Worm (Caenorhabditis elegans) whole organism, early embryonic: ENCODE measurements around the gene ceh-22.

ENCODE experiments used
- B0310.2 ChIP-seq: sonication (generic microtip); optimal IDR thresholded peaks from 2 replicates; lab custom pipeline; 2016; ENCODE audit warnings: mild to moderate bottlenecking, missing genetic modification characterization, missing compliant biosample characterization
- F13C5.2 ChIP-seq: sonication (generic microtip); optimal IDR thresholded peaks from 2 replicates; lab custom pipeline; 2017; ENCODE audit warnings: mild to moderate bottlenecking, missing genetic modification characterization, inconsistent platforms, missing compliant biosample characterization
- ama-1 ChIP-seq: fragments of 150-350 bp; optimal IDR thresholded peaks from 2 replicates; lab custom pipeline; 2014
- ceh-13 ChIP-seq: fragments of 200-800 bp; sonication (Bioruptor generic); optimal IDR thresholded peaks from 2 replicates; lab custom pipeline; 2018; ENCODE audit warnings: mild to moderate bottlenecking, missing genetic modification characterization, missing compliant biosample characterization
- ceh-36 ChIP-seq: sonication (generic microtip); optimal IDR thresholded peaks from 2 replicates; lab custom pipeline; 2016; ENCODE audit warnings: missing genetic modification characterization, inconsistent platforms, missing compliant biosample characterization
- flt-1 ChIP-seq: fragments of 200-800 bp; sonication (Bioruptor generic); IDR thresholded peaks from 2 replicates; pipeline ENCODE4 v1.3.6; 2022; ENCODE audit warnings: missing genetic modification characterization, missing compliant biosample characterization
- hmbx-1 ChIP-seq: sonication (generic microtip); optimal IDR thresholded peaks from 2 replicates; lab custom pipeline; 2016; ENCODE audit warnings: mild to moderate bottlenecking, missing genetic modification characterization, missing compliant biosample characterization
- hmg-4 ChIP-seq: fragments of 200-800 bp; sonication (Bioruptor generic); optimal IDR thresholded peaks from 2 replicates; lab custom pipeline; 2018; ENCODE audit warnings: mild to moderate bottlenecking, missing genetic modification characterization, missing compliant biosample characterization
- hnd-1 ChIP-seq: sonication (generic microtip); optimal IDR thresholded peaks from 2 replicates; lab custom pipeline; 2016; ENCODE audit warnings: missing genetic modification characterization, missing compliant biosample characterization
- pes-1 ChIP-seq: fragments of 200-800 bp; sonication (Bioruptor generic); IDR thresholded peaks from 2 replicates; pipeline ENCODE4 v1.3.6; 2022; ENCODE audit warnings: missing genetic modification reagents, missing genetic modification characterization, missing compliant biosample characterization
- scrt-1 ChIP-seq: fragments of 200-800 bp; sonication (Bioruptor generic); IDR thresholded peaks from 2 replicates; pipeline ENCODE4 v1.3.6; 2022; ENCODE audit warnings: missing genetic modification characterization, missing compliant biosample characterization
- sea-1 ChIP-seq: fragments of 200-800 bp; sonication (Bioruptor generic); conservative IDR thresholded peaks from 2 replicates; pipeline ENCODE4 v1.3.6; 2022; ENCODE audit warnings: missing genetic modification characterization, missing compliant biosample characterization
- tra-4 ChIP-seq: sonication (generic microtip); optimal IDR thresholded peaks from 2 replicates; lab custom pipeline; 2017; ENCODE audit warnings: missing genetic modification characterization, missing compliant biosample characterization

DNA sequence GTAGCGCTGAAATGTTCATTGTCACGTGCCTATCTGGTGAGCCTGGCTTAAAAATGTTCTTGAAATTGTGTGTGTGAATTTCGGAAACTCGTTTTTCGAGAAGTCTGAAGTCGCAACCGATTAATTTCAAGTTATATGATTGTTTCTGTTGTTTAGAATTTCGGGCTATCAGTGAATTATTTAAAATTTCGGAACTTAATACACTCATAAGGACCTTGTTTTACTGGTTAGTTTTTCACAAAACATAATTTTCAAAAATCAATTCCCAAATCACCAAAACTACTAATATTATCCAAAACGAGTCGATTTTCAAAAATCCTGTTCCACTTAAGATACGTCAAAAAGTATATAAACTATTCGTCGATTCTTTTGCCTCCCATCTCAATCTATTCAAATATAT is 41.2 kb upstream of the ceh-22 start:
- TF ChIP-seq hmg-4 (GFP tag; lab: Kevin White, UChicago), result no peak
- no peak for TF ChIP-seq ama-1 (lab: Kevin White, UChicago)
- no peak for TF ChIP-seq ceh-13 (GFP tag; lab: Kevin White, UChicago)
- TF ChIP-seq hnd-1 (tag; lab: Kevin White, UChicago), result no peak
- no peak for TF ChIP-seq flt-1
- TF ChIP-seq pes-1, result no peak
- no peak for TF ChIP-seq ceh-36 (tag; lab: Kevin White, UChicago)
- no peak for TF ChIP-seq hmbx-1
- TF ChIP-seq sea-1 (GFP tag; lab: Robert Waterston, UW), result no peak
- no peak for TF ChIP-seq B0310.2 (tag; lab: Kevin White, UChicago)
- no peak for TF ChIP-seq tra-4 (tag; lab: Kevin White, UChicago)
- no peak for TF ChIP-seq scrt-1 (GFP tag; lab: Robert Waterston, UW)
- no peak for TF ChIP-seq F13C5.2
